Worm (Caenorhabditis elegans): Measurements from ENCODE around the gene Y38E10A.14.

Gene Y38E10A.14

DNA sequence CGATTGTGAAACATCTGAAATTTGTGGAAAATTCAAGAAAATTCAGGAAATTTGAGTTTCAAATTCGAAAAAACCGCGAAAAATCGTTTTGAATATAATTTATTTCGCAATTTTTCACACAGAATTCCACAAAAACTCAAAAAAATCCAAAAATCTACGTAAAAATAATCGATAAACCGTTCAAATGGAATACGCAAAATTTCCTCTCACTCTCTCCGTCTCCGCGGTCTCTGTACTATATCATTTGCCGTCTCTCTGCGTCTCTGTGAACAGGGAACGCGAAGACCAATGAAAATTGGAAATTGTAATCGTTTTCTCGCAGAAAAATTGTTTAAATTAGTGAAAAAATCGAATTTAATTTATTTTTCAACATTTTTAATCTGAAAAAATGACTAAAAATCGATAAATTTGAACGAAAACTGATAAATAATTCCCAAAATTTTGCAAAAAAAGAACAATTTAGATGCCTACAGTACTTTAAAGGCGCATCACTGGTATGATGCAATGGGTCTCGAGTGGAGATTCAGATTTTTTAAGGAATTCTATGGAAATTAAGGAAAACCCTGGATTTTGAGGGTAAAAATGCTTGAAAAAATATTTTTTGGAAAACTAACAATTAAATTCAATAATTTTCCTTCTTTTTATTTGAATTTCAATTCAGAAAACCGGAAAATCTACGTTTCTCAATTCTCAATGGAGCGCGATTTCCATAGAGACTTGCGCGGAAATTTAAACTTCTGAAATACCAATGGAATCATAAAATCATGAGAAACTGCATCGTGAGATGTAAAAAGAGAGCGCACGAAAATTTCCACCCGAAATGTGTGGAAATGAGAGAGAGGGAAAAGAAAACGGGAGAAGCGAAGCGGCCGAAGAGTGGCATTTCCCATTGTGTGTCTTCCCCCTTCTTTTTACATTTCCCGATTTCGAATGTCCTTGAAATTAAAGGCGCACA is 20.4 kb downstream of the Y38E10A.14 start, which contains the start of the genes ceh-100 and lips-15 (continued):
- TF ChIP-seq alr-1 (tag; optimal IDR thresholded peaks at IDR 0.05; ENCODE audit: borderline replicate concordance) (no peak), elt-2 (tag; optimal IDR thresholded peaks at IDR 0.05) (no peak), jun-1 (tag; optimal IDR thresholded peaks at IDR 0.05) (no peak), dsc-1 (tag; optimal IDR thresholded peaks at IDR 0.05) (no peak), mab-9 (GFP tag; IDR thresholded peaks at IDR 0.05) (no peak), rnt-1 (tag; optimal IDR thresholded peaks at IDR 0.05) (no peak), lin-35 (GFP tag; optimal IDR thresholded peaks at IDR 0.05) (peak; percentile 8 to 65), zag-1 (tag; optimal IDR thresholded peaks at IDR 0.05) (no peak), nhr-90 (tag; optimal IDR thresholded peaks at IDR 0.05; ENCODE audit: poor library complexity) (no peak), ces-1 (GFP tag; optimal IDR thresholded peaks at IDR 0.05) (no peak), C16A3.4 (tag; optimal IDR thresholded peaks at IDR 0.05) (peak; percentile 8), nhr-19 (GFP tag; conservative IDR thresholded peaks at IDR 0.05) (no peak), C04F5.9 (tag; optimal IDR thresholded peaks at IDR 0.05) (no peak), lsy-2 (tag; optimal IDR thresholded peaks at IDR 0.05) (peak; percentile 22 to 23), dpl-1 (GFP tag; optimal IDR thresholded peaks at IDR 0.05) (peak; percentile 13 to 70 (median 45)), blmp-1 (tag; optimal IDR thresholded peaks at IDR 0.05) (no peak), lin-13 (GFP tag; optimal IDR thresholded peaks at IDR 0.05) (peak; percentile 5), unc-86 (tag; optimal IDR thresholded peaks at IDR 0.05) (no peak), efl-3 (GFP tag; optimal IDR thresholded peaks at IDR 0.05) (no peak), fkh-8 (tag; optimal IDR thresholded peaks at IDR 0.05) (no peak), pax-3 (tag; optimal IDR thresholded peaks at IDR 0.05) (no peak), elt-3 (tag; optimal IDR thresholded peaks at IDR 0.05) (peak in 1 of 6 experiments; percentile 16), unc-130 (tag; optimal IDR thresholded peaks at IDR 0.05) (no peak)

DNA sequence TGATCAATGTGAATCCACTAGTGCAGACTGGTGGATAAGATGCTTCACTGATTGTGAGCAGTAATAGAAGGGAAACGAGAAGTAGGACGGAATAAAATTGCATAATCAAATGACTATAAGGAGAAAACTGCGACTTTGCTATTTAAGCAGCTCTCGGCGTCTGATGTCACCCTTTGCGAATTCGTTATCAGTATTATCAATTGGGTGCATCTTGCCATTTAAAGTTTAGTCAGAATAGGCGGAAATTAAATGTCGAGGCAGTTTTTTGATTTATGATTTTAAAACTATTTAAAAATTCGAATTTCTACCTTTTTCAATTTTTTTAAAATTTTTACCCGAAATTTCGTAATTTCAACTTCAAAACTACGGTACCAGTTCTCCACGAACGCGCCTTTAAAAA is 43.4 kb downstream of the Y38E10A.14 start, which contains the start of gene clec-4:
TSS of gene clec-4 (minus strand) at position 162 of the 400 bp plus-strand sequence.
- TF ChIP-seq Y116A8C.19 (tag; optimal IDR thresholded peaks at IDR 0.05; ENCODE audit: borderline replicate concordance) (no peak), ceh-82 (tag; optimal IDR thresholded peaks at IDR 0.05) (no peak), pax-3 (tag; optimal IDR thresholded peaks at IDR 0.05) (no peak), mef-2 (tag; optimal IDR thresholded peaks at IDR 0.05) (no peak), unc-30 (tag; optimal IDR thresholded peaks at IDR 0.05) (no peak), nhr-28 (tag; optimal IDR thresholded peaks at IDR 0.05) (no peak), sptf-1 (tag; optimal IDR thresholded peaks at IDR 0.05) (no peak), lir-3 (tag; optimal IDR thresholded peaks at IDR 0.05; ENCODE audit: poor library complexity) (no peak), zag-1 (tag; optimal IDR thresholded peaks at IDR 0.05) (no peak), efl-1 (optimal IDR thresholded peaks at IDR 0.05) (no peak), efl-1 (GFP tag; optimal IDR thresholded peaks at IDR 0.05 in 1 of 2) (no peak), pag-3 (tag; optimal IDR thresholded peaks at IDR 0.05; ENCODE audit: borderline replicate concordance, insufficient read depth) (no peak), skn-1 (tag; optimal IDR thresholded peaks at IDR 0.05) (no peak), sup-37 (GFP tag; optimal IDR thresholded peaks at IDR 0.05) (no peak), nhr-85 (tag) (no peak), ets-5 (GFP tag; IDR thresholded peaks at IDR 0.05) (no peak)

DNA sequence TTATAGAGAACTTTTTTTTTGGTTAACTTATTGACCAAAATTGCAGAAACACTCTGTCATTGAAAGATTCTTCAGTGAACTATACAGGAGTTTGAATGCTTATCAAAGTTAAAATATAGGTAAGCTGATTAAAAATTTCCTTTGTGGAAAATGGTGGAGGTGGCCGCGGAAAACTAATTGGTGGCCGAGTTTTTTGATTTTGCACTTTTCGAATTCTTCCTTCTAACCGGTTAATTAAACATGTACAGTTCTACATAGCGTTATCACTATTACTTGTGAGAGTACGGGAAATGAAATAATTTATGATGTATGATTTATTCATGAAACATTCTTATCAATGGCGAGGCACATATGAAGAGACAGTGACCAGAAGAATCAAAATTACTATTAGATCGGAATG is 46.6 kb downstream of the Y38E10A.14 start, which contains the start of gene clec-8:
TSS of gene clec-8 (minus strand) at position 308 of the 400 bp plus-strand sequence.
- TF ChIP-seq dpl-1 (GFP tag; optimal IDR thresholded peaks at IDR 0.05) = no peak
- no peak for TF ChIP-seq ama-1 (optimal IDR thresholded peaks at IDR 0.05)
- no peak for TF ChIP-seq ceh-88 (GFP tag; IDR thresholded peaks at IDR 0.05)
- peak; percentile 72 for TF ChIP-seq elt-2 (tag; optimal IDR thresholded peaks at IDR 0.05)
- TF ChIP-seq elt-3 (tag; optimal IDR thresholded peaks at IDR 0.05) = no peak

Measured in whole organism, L1 larva.